Worm (Caenorhabditis elegans) whole organism, midembryonic: ENCODE data around the gene mca-1.

Experiments
- flt-1 ChIP-seq: fragments of 200-800 bp; sonication (Bioruptor generic); IDR thresholded peaks from 2 replicates; pipeline ENCODE4 v1.3.6; 2022; ENCODE audit warnings: missing genetic modification characterization, missing compliant biosample characterization
- klf-2 ChIP-seq: fragments of 200-800 bp; sonication (Bioruptor generic); conservative IDR thresholded peaks from 2 replicates; pipeline ENCODE4 v1.3.6; 2022; ENCODE audit warnings: missing genetic modification reagents, missing genetic modification characterization, missing compliant biosample characterization
- med-1 ChIP-seq: sonication (generic microtip); optimal IDR thresholded peaks from 2 replicates; lab custom pipeline; 2017; ENCODE audit warnings: missing genetic modification characterization, mild to moderate bottlenecking, missing compliant biosample characterization, antibody characterized with exemption, missing genetic modification reagents; ENCODE audit not compliant: insufficient read depth
- ref-1 ChIP-seq: fragments of 200-800 bp; sonication (Bioruptor generic); conservative IDR thresholded peaks from 2 replicates; pipeline ENCODE4 v1.3.6; 2022; ENCODE audit warnings: missing genetic modification reagents, missing genetic modification characterization, missing compliant biosample characterization
- ztf-23 ChIP-seq: fragments of 200-800 bp; sonication (Bioruptor generic); IDR thresholded peaks from 2 replicates; pipeline ENCODE4 v1.3.6; 2022; ENCODE audit warnings: missing genetic modification reagents, missing genetic modification characterization, missing compliant biosample characterization

DNA sequence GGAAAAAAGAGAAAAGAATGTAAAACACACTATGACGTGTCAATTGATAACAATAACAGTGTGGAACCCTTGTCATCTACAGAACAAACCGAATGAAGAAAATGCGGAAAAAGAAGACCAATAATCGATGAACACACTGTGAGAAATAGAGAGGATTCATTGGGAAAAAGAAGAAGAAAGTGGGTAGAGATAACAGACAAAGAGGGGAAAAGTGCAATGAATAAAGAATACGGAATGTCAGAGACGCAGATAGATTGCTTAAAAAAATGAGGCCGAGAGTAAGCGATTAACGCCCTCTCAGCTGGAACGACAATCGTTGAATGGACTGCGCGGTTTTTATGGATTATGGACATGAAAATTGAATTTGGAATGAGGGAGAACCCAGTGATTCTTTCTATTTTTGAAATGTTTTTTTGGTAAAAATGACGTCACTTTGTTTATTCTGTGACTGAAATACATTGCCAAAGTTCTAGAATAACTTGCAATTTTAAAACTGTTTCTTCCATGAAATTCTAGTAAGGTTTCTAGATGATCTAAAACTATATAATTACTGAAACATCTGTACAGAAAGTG is 13.1 kb upstream of the mca-1 start, which contains the start of gene amph-1:
- TF ChIP-seq klf-2 (GFP tag; lab: Robert Waterston, UW) (no peak), flt-1 (no peak), ref-1 (GFP tag; lab: Robert Waterston, UW) (no peak), ztf-23 (GFP tag; lab: Robert Waterston, UW) (no peak), med-1 (GFP tag; lab: Kevin White, UChicago) (no peak)
